Worm (Caenorhabditis elegans) whole organism, L4/young adult: ENCODE measurements around the gene nish-1.

Source experiments
- W03F9.2 ChIP-seq: fragments of 150-350 bp; optimal IDR thresholded peaks from 2 replicates; lab custom pipeline; 2014; ENCODE audit warnings: missing biosample characterization, missing genetic modification characterization
- dao-5 ChIP-seq: sonication (generic microtip); optimal IDR thresholded peaks from 2 replicates; lab custom pipeline; 2016; ENCODE audit warnings: missing genotype, missing genetic modification characterization, moderate library complexity, missing compliant biosample characterization
- him-1 ChIP-seq: sonication (generic microtip); optimal IDR thresholded peaks from 2 replicates; lab custom pipeline; 2016; ENCODE audit warnings: missing genotype, missing genetic modification reagents, missing genetic modification characterization, missing compliant biosample characterization

nish-1 gene

ce11 chrIV:10864031-10864430 lies at the start of gene nish-1:
Gene nish-1, plus strand, starts transcription at chrIV:10864331.
- TF ChIP-seq dao-5 (no peak), him-1 (tag; lab: Kevin White, UChicago) (no peak), W03F9.2 (no peak)

ce11 chrIV:10815950-10816349 lies 48.2 kb upstream of the nish-1 start:
- no peak for TF ChIP-seq him-1 (tag; lab: Kevin White, UChicago)
- TF ChIP-seq dao-5: no peak
- no peak for TF ChIP-seq W03F9.2

ce11 chrIV:10817030-10817429 lies 47.1 kb upstream of the nish-1 start:
- no peak for TF ChIP-seq W03F9.2
- no peak for TF ChIP-seq him-1 (tag; lab: Kevin White, UChicago)
- TF ChIP-seq dao-5: no peak

- TF ChIP-seq him-1 (tag; lab: Kevin White, UChicago): no peak
Observed at ce11 chrIV:10819049-10819448, 45.1 kb upstream of the nish-1 start.

ce11 chrIV:10820114-10820513 lies 44.0 kb upstream of the nish-1 start:
- TF ChIP-seq W03F9.2 (no peak), him-1 (tag; lab: Kevin White, UChicago) (no peak), dao-5 (no peak)

ce11 chrIV:10820837-10821671 lies 43.1 kb upstream of the nish-1 start:
- TF ChIP-seq him-1 (tag; lab: Kevin White, UChicago) (no peak), W03F9.2 (no peak), dao-5 (no peak)

ce11 chrIV:10821672-10822304 lies 42.3 kb upstream of the nish-1 start:
- TF ChIP-seq dao-5 (peak; percentile 57), W03F9.2 (peak; percentile 39), him-1 (tag; lab: Kevin White, UChicago) (peak; percentile 65)

ce11 chrIV:10825383-10825782 lies 38.7 kb upstream of the nish-1 start:
- TF ChIP-seq W03F9.2 (no peak), dao-5 (no peak), him-1 (tag; lab: Kevin White, UChicago) (no peak)

ce11 chrIV:10826029-10826428 lies 38.1 kb upstream of the nish-1 start:
- TF ChIP-seq him-1 (tag; lab: Kevin White, UChicago) (peak; percentile 69), W03F9.2 (no peak)

- TF ChIP-seq W03F9.2 (no peak), dao-5 (no peak), him-1 (tag; lab: Kevin White, UChicago) (no peak)
Observed at ce11 chrIV:10828049-10828448, 36.1 kb upstream of the nish-1 start, which contains the start of gene npax-3. Gene npax-3, minus strand, starts transcription at chrIV:10828149.

ce11 chrIV:10832148-10832547 lies 32.0 kb upstream of the nish-1 start, which contains the start of gene best-15:
Gene best-15, minus strand, starts transcription at chrIV:10832248.
- TF ChIP-seq him-1 (tag; lab: Kevin White, UChicago) (no peak), dao-5 (no peak), W03F9.2 (no peak)

- no peak for TF ChIP-seq W03F9.2
- TF ChIP-seq dao-5: no peak
- TF ChIP-seq him-1 (tag; lab: Kevin White, UChicago): no peak
Observed at ce11 chrIV:10842232-10842631, 21.9 kb upstream of the nish-1 start.

ce11 chrIV:10842705-10843364 lies 21.3 kb upstream of the nish-1 start, which contains the start of gene T11G6.5:
Gene T11G6.5, minus strand, starts transcription at chrIV:10842755.
- no peak for TF ChIP-seq dao-5
- no peak for TF ChIP-seq W03F9.2
- TF ChIP-seq him-1 (tag; lab: Kevin White, UChicago): no peak

- TF ChIP-seq dao-5 (no peak), W03F9.2 (no peak)
Observed at ce11 chrIV:10851136-10851535, 13.0 kb upstream of the nish-1 start.

ce11 chrIV:10851833-10852232 lies 12.3 kb upstream of the nish-1 start, which contains the start of gene T11G6.4:
Gene T11G6.4, minus strand, starts transcription at chrIV:10851933.
- TF ChIP-seq dao-5 (no peak), him-1 (tag; lab: Kevin White, UChicago) (no peak), W03F9.2 (no peak)
